Worm (Caenorhabditis elegans): ENCODE data around the gene T20D4.7.
"Not testable (repeated sequence)": the region's sequence is repeated elsewhere in the genome, so short reads cannot be mapped to it uniquely, and the experiment has no call there.

Gene T20D4.7

DNA sequence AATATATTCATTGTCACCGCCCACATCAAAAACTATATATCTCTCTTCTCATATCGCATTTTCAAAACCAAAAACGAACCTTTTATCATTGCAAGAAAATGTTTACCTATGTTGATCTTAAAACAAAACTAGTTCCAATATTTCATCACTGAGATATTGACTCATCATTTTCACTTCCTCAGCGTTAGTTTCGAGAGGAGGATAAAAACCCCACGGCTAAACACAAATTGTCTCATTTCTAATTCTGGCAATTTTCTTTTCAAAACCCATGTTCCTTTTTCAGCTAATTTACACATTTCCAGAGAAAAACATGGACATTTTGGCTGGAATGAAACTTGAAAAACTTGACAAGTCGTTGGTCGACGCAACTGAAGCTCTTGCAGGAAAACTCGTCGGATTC lies at the start of gene T20D4.7:
Gene T20D4.7 (plus strand): TSS at position 301 of the 400 bp plus-strand sequence.
- TF ChIP-seq unc-62 (GFP tag; optimal IDR thresholded peaks at IDR 0.05), result no peak

DNA sequence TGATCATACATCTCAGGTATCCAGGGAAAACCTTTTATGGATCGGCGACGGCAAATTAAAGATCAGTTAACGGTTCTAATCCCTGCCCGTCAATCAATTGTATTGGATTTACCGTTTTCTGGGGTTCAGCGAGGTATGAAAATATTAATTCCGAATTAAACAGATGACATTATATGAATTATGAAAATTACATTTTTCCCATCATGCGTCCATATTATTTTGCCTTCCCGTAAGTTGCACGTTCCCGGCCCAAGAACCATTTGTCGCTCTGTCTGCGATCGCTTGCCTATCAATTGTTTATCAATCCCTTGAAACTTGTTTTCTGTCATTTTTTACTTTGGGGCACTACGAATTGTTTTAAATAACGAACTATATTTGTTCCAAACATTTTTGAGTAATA lies 47.1 kb upstream of the T20D4.7 start:
- no peak for TF ChIP-seq unc-62 (GFP tag; optimal IDR thresholded peaks at IDR 0.05)

DNA sequence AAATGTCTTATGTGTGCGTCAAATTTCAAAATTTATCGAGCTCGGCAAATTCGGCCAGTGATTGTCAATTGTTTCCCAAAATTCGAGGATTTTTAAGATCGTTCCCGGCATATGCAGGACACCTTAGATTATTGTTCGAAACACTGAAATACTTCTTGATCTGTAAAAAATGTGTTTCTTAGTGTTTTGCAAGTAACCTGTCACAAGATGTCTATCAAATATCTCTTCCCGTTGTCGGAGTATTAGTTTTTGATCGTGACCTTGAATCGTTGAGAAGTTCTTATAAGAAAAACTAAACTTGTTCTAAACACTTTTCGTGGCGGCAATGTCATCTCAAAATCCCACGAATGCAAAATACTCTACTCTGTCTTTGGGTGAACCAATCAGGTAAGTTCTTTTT lies 46.2 kb upstream of the T20D4.7 start, which contains the start of gene C04E12.4:
Gene C04E12.4 (plus strand): TSS at position 301 of the 400 bp plus-strand sequence.
- no peak for TF ChIP-seq unc-62 (GFP tag; optimal IDR thresholded peaks at IDR 0.05)

DNA sequence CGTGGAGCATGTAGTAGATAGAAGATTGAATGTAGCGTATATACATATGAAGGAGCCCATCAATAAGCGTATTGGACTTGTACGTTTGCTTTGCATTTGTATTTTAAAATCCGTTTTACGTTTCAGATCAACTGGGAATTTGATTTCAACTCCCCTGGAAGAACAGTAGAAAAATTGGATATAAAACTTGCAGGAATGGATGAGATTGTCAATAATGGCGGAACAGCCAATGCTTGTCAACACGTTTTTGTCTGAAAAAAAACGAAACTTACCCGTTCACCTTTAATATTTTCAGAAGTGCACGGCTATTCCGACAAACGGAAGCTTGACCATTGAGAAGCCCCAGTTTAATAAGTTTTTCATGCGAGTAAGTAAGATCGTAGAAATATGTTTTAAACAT lies 40.9 kb upstream of the T20D4.7 start, which contains the start of gene C04E12.2:
Gene C04E12.2 (plus strand): TSS at position 301 of the 400 bp plus-strand sequence.
- not testable (repeated sequence) for TF ChIP-seq unc-62 (GFP tag; optimal IDR thresholded peaks at IDR 0.05)

DNA sequence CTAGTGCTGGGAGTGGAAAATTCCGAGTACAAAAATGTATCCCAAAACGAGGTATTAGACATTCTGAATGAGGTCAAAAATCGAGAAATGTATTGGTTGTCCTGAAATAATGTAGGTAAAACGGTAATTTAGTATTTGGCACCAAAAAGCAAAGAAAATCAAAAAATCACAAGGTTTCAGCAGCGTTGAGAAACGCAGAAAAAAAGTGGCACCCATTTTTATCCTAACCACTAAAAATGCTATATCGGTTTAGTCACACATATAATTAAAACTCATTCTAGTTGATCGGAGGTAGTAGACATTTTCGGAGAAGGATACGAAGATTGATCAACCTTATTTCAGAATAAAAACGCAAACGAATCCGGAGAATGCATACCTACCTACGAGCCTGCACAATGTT lies 36.0 kb upstream of the T20D4.7 start, which contains the start of gene srx-121:
Gene srx-121 (minus strand): TSS at position 101 of the 400 bp plus-strand sequence.
- TF ChIP-seq unc-62 (GFP tag; optimal IDR thresholded peaks at IDR 0.05), result no peak

ce11 chrV:3376973-3377372 lies 31.7 kb upstream of the T20D4.7 start, which contains the start of gene srbc-2:
TSS of gene srbc-2 (minus strand) at chrV:3377073.
- TF ChIP-seq unc-62 (GFP tag; optimal IDR thresholded peaks at IDR 0.05), result no peak

- no peak for TF ChIP-seq unc-62 (GFP tag; optimal IDR thresholded peaks at IDR 0.05)
These were observed 20.4 kb upstream of the T20D4.7 start for ce11 chrV:3388299-3388698.

- no peak for TF ChIP-seq unc-62 (GFP tag; optimal IDR thresholded peaks at IDR 0.05)
These were observed 17.7 kb upstream of the T20D4.7 start for ce11 chrV:3391005-3391404.

DNA sequence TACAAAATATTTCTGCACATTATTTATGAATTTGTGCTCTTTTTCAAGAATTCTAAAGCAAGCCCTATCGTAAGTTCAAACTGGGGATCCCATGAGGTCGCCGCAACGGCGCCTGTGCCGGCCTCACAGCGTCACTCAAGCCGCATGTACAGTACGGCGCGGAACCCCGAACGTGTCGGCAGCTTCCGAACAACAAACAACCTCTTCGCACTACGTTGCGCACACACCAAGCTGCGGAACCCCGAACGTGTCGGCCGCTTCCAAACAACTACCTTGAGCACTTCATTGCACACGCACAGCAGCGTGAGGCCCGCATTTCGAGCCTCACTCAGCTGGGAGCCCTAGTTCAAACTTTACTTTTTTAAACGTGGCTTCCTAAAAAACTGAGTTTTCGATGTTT lies 14.6 kb upstream of the T20D4.7 start:
- TF ChIP-seq unc-62 (GFP tag; optimal IDR thresholded peaks at IDR 0.05), result no peak

DNA sequence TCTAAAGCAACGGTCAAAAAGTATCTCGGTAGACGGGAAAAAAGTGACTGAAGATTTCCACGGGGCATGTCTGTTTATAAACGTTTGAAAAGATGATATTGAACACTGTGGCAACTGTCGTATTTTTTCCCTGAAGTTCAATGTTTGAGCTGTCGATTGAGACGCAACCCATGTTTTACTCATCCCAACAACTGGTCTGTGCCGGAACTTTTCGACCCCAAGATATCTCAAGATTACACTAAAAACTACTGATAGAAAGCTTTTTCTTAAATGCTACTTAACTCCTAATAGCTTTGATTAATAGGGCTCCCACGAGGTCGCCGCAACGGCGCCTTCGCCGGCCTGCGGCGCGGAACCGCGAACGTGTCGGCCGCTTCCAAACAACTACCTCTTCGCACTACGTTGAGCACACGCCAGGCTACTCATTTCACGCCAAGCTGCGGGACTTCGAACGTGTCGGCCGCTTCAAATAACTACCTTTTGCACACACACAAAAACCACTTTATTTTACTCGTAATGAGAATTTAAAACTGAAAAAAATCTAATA lies 13.9 kb upstream of the T20D4.7 start, which contains the start of gene T20D4.15:
Gene T20D4.15 (minus strand): TSS at position 51 of the 547 bp plus-strand sequence.
- TF ChIP-seq unc-62 (GFP tag; optimal IDR thresholded peaks at IDR 0.05), result no peak

- not testable (repeated sequence) for TF ChIP-seq unc-62 (GFP tag; optimal IDR thresholded peaks at IDR 0.05)
These were observed 11.9 kb upstream of the T20D4.7 start, which contains the start of gene T20D4.12 for ce11 chrV:3396765-3397164. TSS of gene T20D4.12 (plus strand) at chrV:3397065.

- TF ChIP-seq unc-62 (GFP tag; optimal IDR thresholded peaks at IDR 0.05), result no peak
These were observed 10.4 kb upstream of the T20D4.7 start, which contains the start of gene T20D4.11 for ce11 chrV:3398314-3398713. TSS of gene T20D4.11 (plus strand) at chrV:3398690.

DNA sequence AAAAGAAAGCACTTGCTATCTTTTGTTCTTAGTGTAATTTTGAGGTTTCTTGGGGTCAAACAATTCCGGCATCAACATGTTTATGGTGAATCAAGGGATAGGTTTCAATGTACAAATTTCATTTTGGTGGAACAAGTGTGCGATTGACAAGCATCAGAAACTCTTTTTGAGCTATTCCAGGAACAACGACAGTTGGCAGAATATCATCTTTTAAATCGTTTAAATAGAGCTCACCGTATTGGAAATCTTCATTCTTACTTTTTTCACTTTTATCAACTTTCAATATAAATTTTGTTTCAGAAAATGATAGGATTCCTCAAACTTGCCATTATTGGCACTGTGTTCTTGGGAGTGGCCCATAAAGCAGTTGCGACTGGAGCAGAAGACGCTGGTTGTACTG lies 8.8 kb upstream of the T20D4.7 start, which contains the start of gene T20D4.10:
Gene T20D4.10 (plus strand): TSS at position 301 of the 400 bp plus-strand sequence.
- not testable (repeated sequence) for TF ChIP-seq unc-62 (GFP tag; optimal IDR thresholded peaks at IDR 0.05)

DNA sequence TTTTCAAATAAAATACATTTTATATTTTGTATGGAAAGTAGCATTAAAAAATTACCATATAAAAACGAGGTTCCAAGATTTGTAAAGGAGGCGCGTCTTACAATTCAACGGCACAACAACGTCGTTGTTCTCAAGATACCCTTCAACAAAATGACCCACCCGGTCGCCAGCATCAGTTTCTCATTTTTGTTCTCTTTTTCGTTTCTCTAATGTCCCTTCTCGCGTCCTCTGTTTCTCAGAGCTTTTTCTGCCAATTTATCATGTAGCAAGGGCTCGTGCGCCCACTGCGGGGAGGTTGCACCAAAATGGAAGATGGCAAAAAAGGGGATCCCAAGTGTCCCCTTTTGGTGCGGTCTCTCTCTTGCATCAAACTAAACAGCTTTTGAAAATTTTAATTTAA lies 796 bp downstream of the T20D4.7 start:
- no peak for TF ChIP-seq unc-62 (GFP tag; optimal IDR thresholded peaks at IDR 0.05)

ce11 chrV:3410098-3410570 lies 1.4 kb downstream of the T20D4.7 start, which contains the start of gene arrd-22:
TSS of gene arrd-22 (plus strand) at chrV:3410520.
- no peak for TF ChIP-seq unc-62 (GFP tag; optimal IDR thresholded peaks at IDR 0.05)

ce11 chrV:3413010-3413409 lies 4.3 kb downstream of the T20D4.7 start, which contains the start of gene txt-11:
TSS of gene txt-11 (plus strand) at chrV:3413310.
- no peak for TF ChIP-seq unc-62 (GFP tag; optimal IDR thresholded peaks at IDR 0.05)

DNA sequence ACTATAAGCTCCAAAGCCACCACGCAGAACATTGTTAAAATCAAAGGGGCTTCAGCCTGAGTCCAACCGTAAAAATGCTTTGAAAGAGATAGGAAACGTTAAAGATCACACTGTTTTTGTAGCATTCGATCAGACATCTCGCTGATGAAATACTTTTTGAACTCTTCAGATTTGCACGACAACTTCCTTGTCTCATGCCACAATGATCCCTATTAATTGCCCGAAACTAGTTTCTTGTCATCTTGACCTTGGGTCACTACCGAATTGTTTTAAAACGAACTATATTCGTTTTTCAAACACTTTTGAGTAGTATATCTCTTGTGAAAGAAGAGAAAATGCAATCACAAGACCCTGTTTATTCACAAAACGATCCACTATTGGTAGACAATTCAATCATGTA lies 9.2 kb downstream of the T20D4.7 start, which contains the start of gene T20D4.3:
Gene T20D4.3 (plus strand): TSS at position 301 of the 400 bp plus-strand sequence.
- TF ChIP-seq unc-62 (GFP tag; optimal IDR thresholded peaks at IDR 0.05), result no peak
